Fruit fly (Drosophila melanogaster) whole organism, adult: ENCODE data around the gene CG42656.

ENCODE experiments used
- CG11617 ChIP-seq: fragments of 200-800 bp; sonication (Bioruptor generic); optimal IDR thresholded peaks from 2 replicates; lab custom pipeline; 2017; ENCODE audit warnings: mild to moderate bottlenecking, missing biosample characterization, missing genetic modification reagents, missing genetic modification characterization
- CG12768 ChIP-seq: fragments of 200-800 bp; sonication (Bioruptor generic); optimal IDR thresholded peaks from 2 replicates; lab custom pipeline; 2017; ENCODE audit warnings: missing biosample characterization, missing genetic modification characterization, mild to moderate bottlenecking, moderate library complexity, missing genetic modification reagents
- CG14711 ChIP-seq: fragments of 200-800 bp; sonication (Bioruptor generic); optimal IDR thresholded peaks from 2 replicates; lab custom pipeline; 2018; ENCODE audit warnings: missing biosample characterization, mild to moderate bottlenecking, missing genetic modification characterization, moderate library complexity
- CG1620 ChIP-seq: fragments of 200-800 bp; sonication (Bioruptor generic); optimal IDR thresholded peaks from 2 replicates; lab custom pipeline; 2016; ENCODE audit warnings: missing biosample characterization, missing genetic modification characterization
- CG33017 ChIP-seq: fragments of 200-800 bp; sonication (Bioruptor generic); optimal IDR thresholded peaks from 2 replicates; lab custom pipeline; 2018; ENCODE audit warnings: missing biosample characterization, mild to moderate bottlenecking, missing genetic modification characterization, moderate library complexity
- CG5204 ChIP-seq: fragments of 200-800 bp; sonication (Bioruptor generic); optimal IDR thresholded peaks from 2 replicates; lab custom pipeline; 2016; ENCODE audit warnings: missing biosample characterization, missing genetic modification characterization
- CG7045 ChIP-seq: fragments of 200-800 bp; sonication (Bioruptor generic); optimal IDR thresholded peaks from 2 replicates; lab custom pipeline; 2017; ENCODE audit warnings: missing biosample characterization, mild to moderate bottlenecking, missing genetic modification characterization
- CG7101 ChIP-seq: fragments of 200-800 bp; sonication (Bioruptor generic); optimal IDR thresholded peaks from 2 replicates; lab custom pipeline; 2018; ENCODE audit warnings: missing biosample characterization, mild to moderate bottlenecking, missing genetic modification characterization, moderate library complexity
- Clk ChIP-seq: fragments of 200-800 bp; sonication (Bioruptor generic); optimal IDR thresholded peaks from 2 replicates; lab custom pipeline; 2017; ENCODE audit warnings: missing biosample characterization, missing genetic modification characterization
- Crg-1 ChIP-seq: fragments of 200-800 bp; sonication (Bioruptor generic); optimal IDR thresholded peaks from 2 replicates; lab custom pipeline; 2016; ENCODE audit warnings: missing biosample characterization, missing genetic modification characterization
- Hr96 ChIP-seq: fragments of 200-800 bp; sonication (Bioruptor generic); optimal IDR thresholded peaks from 2 replicates; lab custom pipeline; 2016; ENCODE audit warnings: missing biosample characterization, missing genetic modification characterization
- Mnt ChIP-seq: fragments of 200-800 bp; sonication (Bioruptor generic); optimal IDR thresholded peaks from 2 replicates; lab custom pipeline; 2016; ENCODE audit warnings: missing biosample characterization, mild to moderate bottlenecking, missing genetic modification characterization
- bab1 ChIP-seq: fragments of 200-800 bp; sonication (Bioruptor generic); optimal IDR thresholded peaks from 3 replicates; lab custom pipeline; 2019; ENCODE audit warnings: missing biosample characterization, mild to moderate bottlenecking, missing genetic modification characterization, moderate library complexity
- cic ChIP-seq: fragments of 200-800 bp; sonication (Bioruptor generic); optimal IDR thresholded peaks from 2 replicates; lab custom pipeline; 2017; ENCODE audit warnings: missing biosample characterization, mild to moderate bottlenecking, missing genetic modification characterization, moderate library complexity
- cnc ChIP-seq, 2 experiments: fragments of >200 bp; optimal IDR thresholded peaks; 2 replicates each; lab custom pipeline; 2017
- kay ChIP-seq: fragments of 200-800 bp; sonication (Bioruptor generic); peaks from one replicate; lab custom pipeline; 2016; ENCODE audit warnings: missing biosample characterization, missing genetic modification characterization, borderline replicate concordance
- ovo ChIP-seq: fragments of 200-800 bp; sonication (Bioruptor generic); optimal IDR thresholded peaks from 2 replicates; lab custom pipeline; 2016; ENCODE audit warnings: missing biosample characterization, missing genetic modification characterization
- pad ChIP-seq: fragments of 200-800 bp; sonication (Bioruptor generic); optimal IDR thresholded peaks from 3 replicates; lab custom pipeline; 2017; ENCODE audit warnings: missing biosample characterization, missing genetic modification characterization, mild to moderate bottlenecking, moderate library complexity, missing genetic modification reagents
- tj ChIP-seq: fragments of 200-800 bp; sonication (Bioruptor generic); optimal IDR thresholded peaks from 3 replicates; lab custom pipeline; 2017; ENCODE audit warnings: missing biosample characterization, mild to moderate bottlenecking, missing genetic modification characterization, moderate library complexity
- toe ChIP-seq: fragments of 200-800 bp; sonication (Bioruptor generic); optimal IDR thresholded peaks from 2 replicates; lab custom pipeline; 2016; ENCODE audit warnings: missing biosample characterization, missing genetic modification characterization

The CG42656 gene

DNA sequence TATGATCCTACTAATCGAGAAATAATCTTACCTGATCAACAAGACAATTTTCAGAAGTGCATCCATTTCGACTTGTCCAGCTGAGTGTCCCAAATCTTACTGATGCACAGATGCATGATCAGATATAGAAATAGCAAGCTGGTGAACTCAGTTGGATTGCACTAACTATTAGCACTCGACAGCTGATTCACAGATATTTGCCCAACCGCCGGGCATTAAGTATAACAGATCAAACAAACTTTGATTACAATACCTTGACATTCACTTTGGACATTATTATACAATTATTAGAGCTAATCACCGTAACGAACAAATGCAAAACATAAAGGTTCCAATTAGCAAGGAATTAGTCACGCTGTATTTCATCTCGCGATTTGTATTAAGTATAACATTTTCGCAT, at the start of gene CG42656:
Gene CG42656 (minus strand): TSS at position 101 of the 400 bp plus-strand sequence.
- TF ChIP-seq CG11617 (no peak), Clk (GFP tag; lab: Kevin White, UChicago) (no peak), cic (GFP tag; lab: Kevin White, UChicago) (no peak), Crg-1 (GFP tag; lab: Kevin White, UChicago) (no peak), ovo (no peak)

DNA sequence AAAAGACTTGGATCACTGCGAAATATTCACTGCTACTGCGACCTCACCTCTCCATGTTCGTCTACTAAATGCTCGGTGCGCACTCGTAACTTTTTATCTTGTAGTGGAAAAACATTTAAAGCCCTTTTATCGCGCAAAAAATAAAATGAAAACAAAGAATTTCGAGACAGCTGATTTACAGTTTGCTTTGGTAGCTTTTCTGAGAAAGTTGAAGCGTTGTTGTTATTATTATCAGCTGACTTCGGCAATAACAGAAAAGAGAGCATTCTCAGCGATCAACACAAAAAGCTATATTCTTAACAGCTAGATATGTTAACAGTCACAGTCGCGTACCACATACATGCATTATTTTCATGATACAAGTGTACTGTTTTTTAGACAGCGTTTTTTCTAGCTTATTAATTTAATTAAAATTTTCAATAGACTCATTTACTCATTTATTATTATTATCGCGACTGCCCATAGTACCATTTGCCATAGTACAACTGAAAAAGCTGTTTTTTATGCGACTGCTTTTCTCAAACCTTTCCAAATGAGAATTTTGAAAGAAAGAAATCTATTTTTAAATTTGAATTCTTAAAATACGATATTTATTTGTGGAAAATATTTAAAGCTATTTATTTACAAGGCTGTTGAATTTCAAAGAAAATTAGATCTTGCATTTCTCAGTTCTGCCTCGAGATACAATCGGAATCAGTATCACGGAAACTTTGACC, 48.2 kb upstream of the CG42656 start, which contains the start of the genes alpha-Est3 and alpha-Est2:
Gene alpha-Est3 (minus strand): TSS at position 487 of the 716 bp plus-strand sequence.
Gene alpha-Est2 (plus strand): TSS at position 666 of the 716 bp plus-strand sequence.
- no peak for TF ChIP-seq Mnt (GFP tag; lab: Kevin White, UChicago)
- TF ChIP-seq CG7101 (tag; lab: Kevin White, UChicago): no peak
- no peak for TF ChIP-seq CG1620 (GFP tag; lab: Kevin White, UChicago)
- no peak for TF ChIP-seq CG11617
- TF ChIP-seq toe (GFP tag; lab: Kevin White, UChicago): no peak
- no peak for TF ChIP-seq CG12768 (GFP tag; lab: Kevin White, UChicago)
- no peak for TF ChIP-seq CG14711 (tag; lab: Kevin White, UChicago)
- no peak for TF ChIP-seq ovo
- peak; percentile 78 for TF ChIP-seq kay (GFP tag; lab: Kevin White, UChicago)
- TF ChIP-seq bab1 (GFP tag; lab: Kevin White, UChicago): peak; percentile 26
- no peak for TF ChIP-seq CG33017
- no peak for TF ChIP-seq Crg-1 (GFP tag; lab: Kevin White, UChicago)
- TF ChIP-seq pad (GFP tag; lab: Kevin White, UChicago): no peak
- TF ChIP-seq tj (GFP tag; lab: Kevin White, UChicago): peak; percentile 27
- no peak for TF ChIP-seq CG7045 (GFP tag; lab: Kevin White, UChicago)
- peak; percentile 25 for TF ChIP-seq cic (GFP tag; lab: Kevin White, UChicago)

DNA sequence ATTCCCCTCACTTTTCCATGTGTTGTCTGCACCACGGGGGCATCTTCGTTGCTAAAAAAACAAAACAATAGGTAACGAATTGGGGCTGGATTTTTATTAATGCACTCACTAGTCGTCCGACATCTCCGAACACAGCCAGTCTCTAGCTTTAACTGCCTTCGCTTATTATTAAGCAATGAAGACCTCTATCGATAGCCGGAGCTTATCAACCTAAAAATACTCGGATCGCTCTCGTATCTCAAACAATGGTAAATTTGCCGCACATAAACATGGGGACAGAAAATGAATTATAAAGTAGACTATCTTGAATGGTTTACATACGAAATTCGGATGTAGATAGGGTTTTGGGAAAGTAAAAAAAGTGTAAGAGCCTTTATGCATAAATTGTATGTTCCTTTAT, 45.4 kb upstream of the CG42656 start, which contains the start of gene alpha-Est4:
Gene alpha-Est4 (minus strand): TSS at position 181 of the 400 bp plus-strand sequence.
- TF ChIP-seq pad (GFP tag; lab: Kevin White, UChicago) (no peak), ovo (no peak)

DNA sequence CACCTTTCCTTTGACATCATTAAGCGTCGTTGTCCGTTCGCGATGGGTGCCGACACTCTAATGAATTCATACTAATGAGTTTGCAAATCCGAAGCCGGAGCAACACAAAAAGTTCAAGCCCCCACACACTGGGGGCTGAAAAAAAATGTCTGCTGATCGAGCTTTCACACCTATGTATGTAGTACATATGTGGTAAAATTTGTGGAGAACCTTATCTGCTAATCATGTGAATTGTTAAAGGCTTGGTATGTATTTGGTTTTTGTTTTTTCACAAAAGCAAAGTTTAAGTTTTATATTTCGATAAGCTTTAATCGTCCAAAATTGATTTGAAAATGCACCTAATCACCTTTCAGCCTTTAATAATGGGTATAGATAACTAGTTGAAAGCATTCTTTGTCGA, 43.2 kb upstream of the CG42656 start, which contains the start of gene alpha-Est5:
Gene alpha-Est5 (minus strand): TSS at position 110 of the 400 bp plus-strand sequence.
- TF ChIP-seq CG5204 (GFP tag; lab: Kevin White, UChicago) (no peak), Crg-1 (GFP tag; lab: Kevin White, UChicago) (no peak), CG11617 (no peak), CG1620 (GFP tag; lab: Kevin White, UChicago) (peak; percentile 41), bab1 (GFP tag; lab: Kevin White, UChicago) (peak; percentile 29), pad (GFP tag; lab: Kevin White, UChicago) (no peak), cic (GFP tag; lab: Kevin White, UChicago) (peak; percentile 46), CG7101 (tag; lab: Kevin White, UChicago) (peak; percentile 14), kay (GFP tag; lab: Kevin White, UChicago) (peak; percentile 87), toe (GFP tag; lab: Kevin White, UChicago) (peak; percentile 21), CG14711 (tag; lab: Kevin White, UChicago) (no peak), CG7045 (GFP tag; lab: Kevin White, UChicago) (no peak), CG12768 (GFP tag; lab: Kevin White, UChicago) (no peak), Clk (GFP tag; lab: Kevin White, UChicago) (no peak), cnc (optimal IDR thresholded peaks at IDR 0.05; lab: Kevin White, UChicago) (peak in 1 of 2 experiments; percentile 55), Mnt (GFP tag; lab: Kevin White, UChicago) (peak; percentile 31), ovo (no peak), Hr96 (peak; percentile 4), tj (GFP tag; lab: Kevin White, UChicago) (peak; percentile 54), CG33017 (peak; percentile 40)

DNA sequence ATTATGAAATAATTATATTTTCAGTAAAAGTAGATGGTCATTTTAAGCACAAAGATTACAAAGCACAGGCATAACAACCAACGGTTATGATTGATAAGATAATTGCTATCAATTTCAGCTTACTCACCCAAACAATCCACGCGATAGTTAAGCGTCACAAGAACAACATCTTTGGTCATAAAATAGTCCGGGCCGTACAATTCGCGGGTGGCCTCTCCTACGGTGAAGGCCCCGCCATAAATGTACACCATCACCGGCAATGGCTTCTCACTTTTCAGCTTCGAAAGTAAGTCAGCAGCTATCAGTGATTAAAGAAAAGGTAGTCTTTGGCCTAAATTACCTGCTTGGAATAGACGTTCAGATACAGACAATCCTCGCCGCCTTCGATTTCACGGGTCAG, 42.5 kb upstream of the CG42656 start:
- no peak for TF ChIP-seq CG14711 (tag; lab: Kevin White, UChicago)
- TF ChIP-seq cnc (optimal IDR thresholded peaks at IDR 0.05; lab: Kevin White, UChicago): no peak
- no peak for TF ChIP-seq tj (GFP tag; lab: Kevin White, UChicago)
- no peak for TF ChIP-seq Crg-1 (GFP tag; lab: Kevin White, UChicago)
- TF ChIP-seq CG7101 (tag; lab: Kevin White, UChicago): no peak
- no peak for TF ChIP-seq CG12768 (GFP tag; lab: Kevin White, UChicago)

DNA sequence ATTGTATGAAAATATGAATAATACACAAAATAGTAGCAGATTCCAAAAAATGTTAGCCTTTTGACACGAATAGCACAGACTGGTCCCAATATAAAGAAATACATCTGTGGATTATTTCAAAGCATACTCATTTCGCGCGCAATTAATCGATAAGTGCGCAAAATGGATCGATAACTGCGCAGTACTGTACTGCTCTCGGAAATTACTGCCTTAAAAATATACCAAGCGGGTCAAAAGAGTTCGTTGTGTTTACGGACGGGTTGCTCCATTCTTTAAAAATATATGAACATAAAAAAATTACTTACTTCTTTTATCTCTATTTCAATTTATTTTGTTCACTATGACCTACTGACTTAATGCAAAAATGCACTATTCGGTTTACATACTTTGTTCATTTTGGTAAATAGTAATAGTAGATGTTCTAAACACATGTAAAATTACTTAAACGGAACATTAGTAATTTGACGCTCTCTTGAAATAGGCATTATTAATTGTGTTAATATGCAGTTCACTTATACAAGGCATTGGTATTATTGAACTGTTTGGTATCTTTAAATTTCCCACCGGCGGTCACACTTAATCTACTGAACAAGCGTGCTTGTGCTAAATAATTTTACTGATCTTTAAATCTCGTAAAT, 37.2 kb upstream of the CG42656 start, which contains the start of the genes Rtnl2 and alphaTub84D:
Gene Rtnl2 (minus strand): TSS at position 58 of the 638 bp plus-strand sequence.
Gene alphaTub84D (plus strand): TSS at position 570 of the 638 bp plus-strand sequence.
- TF ChIP-seq CG33017: no peak
- no peak for TF ChIP-seq CG11617
- TF ChIP-seq CG14711 (tag; lab: Kevin White, UChicago): no peak
- TF ChIP-seq Clk (GFP tag; lab: Kevin White, UChicago): no peak
- no peak for TF ChIP-seq CG5204 (GFP tag; lab: Kevin White, UChicago)
- no peak for TF ChIP-seq cnc (optimal IDR thresholded peaks at IDR 0.05; lab: Kevin White, UChicago)
- TF ChIP-seq pad (GFP tag; lab: Kevin White, UChicago): no peak
- TF ChIP-seq toe (GFP tag; lab: Kevin White, UChicago): no peak
- TF ChIP-seq cic (GFP tag; lab: Kevin White, UChicago): no peak
- TF ChIP-seq ovo: no peak
- TF ChIP-seq CG1620 (GFP tag; lab: Kevin White, UChicago): no peak
- TF ChIP-seq CG12768 (GFP tag; lab: Kevin White, UChicago): no peak
- TF ChIP-seq kay (GFP tag; lab: Kevin White, UChicago): no peak
